Fruit fly (Drosophila melanogaster): ENCODE results near the gene CG9962.

Gene CG9962

DNA sequence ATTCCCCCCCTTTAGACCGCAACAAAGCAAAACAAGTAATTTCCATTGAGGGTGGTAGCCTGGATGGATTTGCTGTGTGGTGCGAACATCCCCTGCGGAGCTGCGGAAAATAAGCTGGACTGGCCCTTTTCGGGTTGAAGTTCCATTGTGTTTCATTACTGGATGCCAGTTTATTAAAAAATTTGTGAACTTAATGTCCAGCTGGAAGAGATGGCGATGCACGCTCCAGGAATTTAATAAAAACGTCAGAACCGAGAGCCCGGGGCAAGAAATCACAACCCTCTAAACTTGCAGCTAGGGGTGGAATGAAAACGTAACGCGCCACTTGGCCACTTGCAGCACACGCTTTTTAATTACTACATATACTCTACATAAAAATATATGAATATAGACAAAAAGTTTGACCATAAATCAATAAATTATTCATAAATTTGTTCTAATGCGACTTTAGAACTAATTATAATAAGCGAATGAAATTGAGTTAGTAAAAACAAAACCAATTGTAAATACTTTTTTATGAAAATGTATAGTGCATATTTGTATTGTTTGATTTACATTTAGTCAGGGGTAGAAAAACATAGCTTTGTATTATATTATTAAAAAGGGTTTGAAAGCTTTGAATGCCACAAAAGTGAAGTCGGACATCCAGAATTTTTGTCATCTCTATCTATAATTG lies 11.1 kb downstream of the CG9962 start:
- TF ChIP-seq rgr (GFP tag; optimal IDR thresholded peaks at IDR 0.05), result no peak
- no peak for TF ChIP-seq Rel (GFP tag; optimal IDR thresholded peaks at IDR 0.05)
- no peak for TF ChIP-seq Rel (tag; optimal IDR thresholded peaks at IDR 0.05)
- TF ChIP-seq OdsH (GFP tag; optimal IDR thresholded peaks at IDR 0.05), result no peak
- TF ChIP-seq br (GFP tag; optimal IDR thresholded peaks at IDR 0.05), result no peak
- TF ChIP-seq lola (GFP tag; optimal IDR thresholded peaks at IDR 0.05), result no peak
- TF ChIP-seq Hr78 (GFP tag; optimal IDR thresholded peaks at IDR 0.05), result no peak
- TF ChIP-seq Sp1 (GFP tag; optimal IDR thresholded peaks at IDR 0.05), result peak; percentile 38
- TF ChIP-seq foxo (GFP tag; optimal IDR thresholded peaks at IDR 0.05), result peak in 1 of 2 experiments; percentile 22

DNA sequence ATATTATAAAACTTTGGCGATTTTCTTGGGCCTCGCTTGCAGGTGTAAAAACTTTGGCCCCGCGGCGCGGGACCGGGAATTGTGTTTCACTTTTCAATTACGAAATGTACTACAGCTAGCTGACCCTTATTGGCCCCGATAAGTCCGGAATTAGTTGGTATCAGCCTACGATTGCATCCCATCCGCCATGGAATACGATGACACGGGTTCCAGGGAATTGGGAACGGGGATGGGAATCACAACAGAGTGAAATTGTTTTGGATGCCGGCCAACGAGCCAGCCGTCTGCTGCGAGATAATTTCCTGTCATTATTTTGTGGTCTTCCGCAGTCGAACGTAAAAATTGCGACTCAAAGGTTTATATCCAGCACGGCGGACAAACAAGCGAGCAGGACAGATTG lies 18.8 kb downstream of the CG9962 start:
- no peak for TF ChIP-seq jim (GFP tag; optimal IDR thresholded peaks at IDR 0.05)
- TF ChIP-seq Dfd (GFP tag; optimal IDR thresholded peaks at IDR 0.05), result no peak
- TF ChIP-seq fru (GFP tag; optimal IDR thresholded peaks at IDR 0.05), result no peak
- no peak for TF ChIP-seq OdsH (GFP tag; optimal IDR thresholded peaks at IDR 0.05)

DNA sequence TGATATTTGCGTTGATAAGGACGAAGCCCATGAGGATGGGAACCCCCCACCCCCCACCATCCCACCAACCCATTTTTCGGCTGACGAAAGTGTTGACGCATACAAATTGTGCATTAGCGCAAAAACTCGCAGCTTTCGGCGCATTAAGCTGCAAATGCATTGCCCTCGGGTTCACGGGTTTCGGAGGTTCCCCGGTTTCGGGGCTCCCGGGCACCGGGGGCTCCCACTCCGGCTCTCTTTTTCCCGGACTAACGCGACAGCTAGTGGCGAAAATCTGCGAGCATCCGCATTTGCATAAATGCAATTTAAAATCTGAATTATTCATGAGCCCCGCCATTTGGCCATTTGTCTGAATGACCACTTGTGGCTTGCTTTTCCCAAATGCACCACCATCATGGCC lies 20.0 kb downstream of the CG9962 start:
- TF ChIP-seq dmrt93B (GFP tag; optimal IDR thresholded peaks at IDR 0.05), result no peak
- TF ChIP-seq Dfd (GFP tag; optimal IDR thresholded peaks at IDR 0.05), result peak; percentile 91

DNA sequence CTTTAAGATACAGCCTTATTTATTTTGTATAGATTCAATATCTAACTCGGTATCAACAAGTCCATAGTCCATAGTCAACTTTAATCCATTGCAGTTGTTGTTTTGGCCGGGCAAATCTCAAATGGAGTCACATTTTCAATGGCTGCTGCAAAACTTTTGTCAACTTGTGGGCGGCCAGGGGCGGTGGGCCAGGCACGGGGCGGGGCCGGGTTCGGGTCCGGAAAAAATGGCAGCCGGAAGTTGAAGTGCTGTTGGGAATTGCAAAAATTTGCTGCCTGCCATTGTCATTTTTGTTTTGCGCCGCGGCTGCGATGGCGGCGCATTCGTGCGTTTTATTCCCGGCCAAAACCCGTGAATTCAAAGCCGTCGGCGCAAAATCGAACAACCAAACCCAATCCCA lies 23.6 kb downstream of the CG9962 start:
- TF ChIP-seq woc (GFP tag; optimal IDR thresholded peaks at IDR 0.05) (no peak), tai (GFP tag; optimal IDR thresholded peaks at IDR 0.05) (no peak), Dfd (GFP tag; optimal IDR thresholded peaks at IDR 0.05) (peak; percentile 99), Hnf4 (GFP tag; optimal IDR thresholded peaks at IDR 0.05) (no peak), pan (optimal IDR thresholded peaks at IDR 0.05) (no peak), sage (GFP tag; optimal IDR thresholded peaks at IDR 0.05) (no peak)

DNA sequence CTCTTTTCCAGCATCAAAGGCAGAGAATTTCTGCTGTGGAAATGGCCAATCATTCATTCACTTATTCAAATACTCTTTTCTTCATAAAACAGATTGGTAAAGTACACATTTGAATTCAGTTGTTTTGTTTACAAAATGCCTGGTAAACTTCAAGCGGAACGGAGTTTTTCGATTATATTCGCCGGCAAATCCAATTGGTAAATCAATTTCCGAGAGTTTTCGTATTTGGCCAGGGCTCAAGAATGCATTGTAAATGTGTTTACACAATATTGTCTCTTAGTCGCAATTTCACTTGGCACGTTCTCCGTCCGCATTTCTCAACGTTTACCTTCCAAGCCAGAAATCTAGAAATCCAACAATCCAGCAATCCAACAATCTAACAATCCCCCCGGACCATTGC lies 27.6 kb downstream of the CG9962 start, which contains the start of gene CG43403:
CG43403 (plus strand) TSS at position 301 of the 400 bp plus-strand sequence.
- TF ChIP-seq Dif (GFP tag; optimal IDR thresholded peaks at IDR 0.05; ENCODE audit: partially characterized antibody) (no peak), fru (GFP tag; optimal IDR thresholded peaks at IDR 0.05) (no peak), jim (GFP tag; optimal IDR thresholded peaks at IDR 0.05) (no peak), Vsx2 (GFP tag; optimal IDR thresholded peaks at IDR 0.05; ENCODE audit: partially characterized antibody) (no peak), Rel (GFP tag; optimal IDR thresholded peaks at IDR 0.05) (no peak), Rel (tag; optimal IDR thresholded peaks at IDR 0.05) (no peak), OdsH (GFP tag; optimal IDR thresholded peaks at IDR 0.05) (no peak)

DNA sequence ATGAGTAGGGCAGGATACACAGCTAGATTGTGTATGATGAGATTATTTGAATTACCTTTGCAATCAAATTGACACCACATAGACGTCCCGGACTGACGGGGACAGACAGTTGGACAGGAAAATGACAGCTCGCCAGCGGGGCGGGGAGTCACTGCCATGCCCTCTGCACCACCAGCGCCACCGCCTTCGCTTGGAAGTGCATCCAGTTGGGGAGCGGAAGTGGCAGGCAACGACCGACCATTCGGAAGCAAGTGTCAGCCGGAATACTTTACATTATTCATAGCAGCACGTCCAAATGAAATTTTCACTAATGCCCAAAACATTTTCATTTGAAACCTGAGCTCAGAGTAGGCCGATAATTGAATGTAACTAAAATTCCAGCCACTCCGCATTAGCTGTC lies 37.8 kb downstream of the CG9962 start, which contains the start of gene CG15395:
CG15395 (plus strand) TSS at position 301 of the 400 bp plus-strand sequence.
- no peak for TF ChIP-seq ey (GFP tag; optimal IDR thresholded peaks at IDR 0.05)
- no peak for TF ChIP-seq dl (GFP tag; optimal IDR thresholded peaks at IDR 0.05; ENCODE audit: insufficient read depth in 1 of 2, partially characterized antibody in 2 of 2)
- TF ChIP-seq Rel (GFP tag; optimal IDR thresholded peaks at IDR 0.05), result no peak
- no peak for TF ChIP-seq Rel (tag; optimal IDR thresholded peaks at IDR 0.05)
- no peak for TF ChIP-seq dmrt93B (GFP tag; optimal IDR thresholded peaks at IDR 0.05)
- TF ChIP-seq psq (GFP tag; optimal IDR thresholded peaks at IDR 0.05), result no peak
- TF ChIP-seq sv (GFP tag; optimal IDR thresholded peaks at IDR 0.05), result no peak
- no peak for TF ChIP-seq sage (GFP tag; optimal IDR thresholded peaks at IDR 0.05)

DNA sequence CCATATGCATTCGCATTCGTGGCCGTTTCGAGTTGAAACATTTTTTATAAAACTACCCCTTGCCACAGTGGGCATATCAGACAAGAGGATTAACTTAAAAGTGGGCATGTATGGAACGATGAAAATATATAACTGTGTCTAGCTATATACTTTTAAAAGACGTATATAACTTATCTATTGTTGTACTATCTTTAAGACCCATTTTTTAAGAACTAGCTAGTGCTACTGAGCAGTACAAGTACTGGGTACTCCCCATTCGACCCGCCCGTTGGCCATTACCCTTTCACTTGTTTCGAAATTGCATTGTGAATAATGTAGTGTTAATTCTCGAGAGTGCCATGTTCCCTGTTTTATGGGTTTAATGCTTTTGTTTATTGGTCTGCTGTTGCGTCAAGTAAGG lies 40.8 kb downstream of the CG9962 start:
- peak; percentile 8 for TF ChIP-seq fru (GFP tag; optimal IDR thresholded peaks at IDR 0.05)
- no peak for TF ChIP-seq br (GFP tag; optimal IDR thresholded peaks at IDR 0.05)
- no peak for TF ChIP-seq tai (GFP tag; optimal IDR thresholded peaks at IDR 0.05)
- no peak for TF ChIP-seq jim (GFP tag; optimal IDR thresholded peaks at IDR 0.05)
- no peak for TF ChIP-seq rgr (GFP tag; optimal IDR thresholded peaks at IDR 0.05)
- no peak for TF ChIP-seq Mio (GFP tag; optimal IDR thresholded peaks at IDR 0.05)
- peak in 1 of 2 experiments; percentile 12 for TF ChIP-seq foxo (GFP tag; optimal IDR thresholded peaks at IDR 0.05)
